Worm (Caenorhabditis elegans) whole organism, L1 larva: ENCODE measurements around the gene fbxb-13.

ENCODE experiments used
- blmp-1 ChIP-seq: fragments of 150-350 bp; optimal IDR thresholded peaks from 2 replicates; lab custom pipeline; 2014; ENCODE audit warnings: missing biosample characterization, missing genetic modification characterization
- ceh-90 ChIP-seq: sonication (generic microtip); optimal IDR thresholded peaks from 2 replicates; lab custom pipeline; 2016; ENCODE audit warnings: missing genetic modification characterization, missing compliant biosample characterization
- elt-3 ChIP-seq, 6 experiments: fragments of 150-350 bp in 1 of 6; sonication (generic microtip); optimal IDR thresholded peaks; 2 replicates each; lab custom pipeline; 2017 to 2018; ENCODE audit warnings: missing biosample characterization in 6 of 6, missing genetic modification characterization in 6 of 6, inconsistent platforms in 1 of 6
- lin-14 ChIP-seq: fragments of 200-800 bp; sonication (Bioruptor generic); optimal IDR thresholded peaks from 2 replicates; lab custom pipeline; 2018; ENCODE audit warnings: mild to moderate bottlenecking, missing genetic modification characterization, moderate library complexity, missing compliant biosample characterization
- lir-3 ChIP-seq: sonication (generic microtip); optimal IDR thresholded peaks from 2 replicates; lab custom pipeline; 2016; ENCODE audit warnings: mild to moderate bottlenecking, missing genetic modification characterization, moderate library complexity, missing compliant biosample characterization; ENCODE audit not compliant: poor library complexity
- mep-1 ChIP-seq: fragments of 150-350 bp; optimal IDR thresholded peaks from 2 replicates; lab custom pipeline; 2014; ENCODE audit warnings: missing biosample characterization, missing genetic modification characterization
- nhr-19 ChIP-seq: fragments of 200-800 bp; sonication (Bioruptor generic); conservative IDR thresholded peaks from 2 replicates; pipeline ENCODE4 v1.3.6; 2022; ENCODE audit warnings: missing genetic modification characterization, missing compliant biosample characterization
- nhr-237 ChIP-seq: fragments of 150-350 bp; optimal IDR thresholded peaks from 2 replicates; lab custom pipeline; 2014; ENCODE audit warnings: missing biosample characterization, missing genetic modification characterization
- nhr-28 ChIP-seq: fragments of 150-350 bp; optimal IDR thresholded peaks from 2 replicates; lab custom pipeline; 2014; ENCODE audit warnings: missing biosample characterization, missing genetic modification characterization
- nhr-47 ChIP-seq: sonication (generic microtip); optimal IDR thresholded peaks from 2 replicates; lab custom pipeline; 2016; ENCODE audit warnings: mild to moderate bottlenecking, missing genetic modification characterization, moderate library complexity, missing compliant biosample characterization
- unc-62 ChIP-seq: fragments of 150-350 bp; optimal IDR thresholded peaks from 2 replicates; lab custom pipeline; 2014; ENCODE audit warnings: missing biosample characterization, missing genetic modification reagents, missing genetic modification characterization

DNA sequence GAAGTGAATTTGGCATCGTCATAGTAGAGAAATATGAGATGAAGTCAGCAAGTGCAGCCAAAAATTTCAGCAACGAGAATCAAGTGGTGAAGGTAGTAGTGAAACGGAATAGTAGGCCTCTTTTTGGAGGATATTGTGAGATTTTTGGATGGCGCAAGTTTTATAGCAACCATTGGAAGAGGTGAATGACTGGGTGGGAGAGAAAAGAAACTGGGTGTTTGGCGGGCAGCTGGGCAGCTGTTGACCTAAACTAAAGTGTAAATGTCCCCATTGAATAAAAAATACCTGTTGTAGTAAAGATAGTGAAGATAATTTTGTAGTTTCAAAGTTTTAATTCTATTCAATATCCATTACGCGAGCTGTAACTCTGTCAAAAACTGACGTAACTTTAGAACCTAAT, 28.0 kb downstream of the fbxb-13 start:
- no peak for TF ChIP-seq mep-1 (tag; lab: Kevin White, UChicago)
- TF ChIP-seq elt-3 (tag; optimal IDR thresholded peaks at IDR 0.05; lab: Kevin White, UChicago): no peak
- TF ChIP-seq nhr-28 (tag; lab: Kevin White, UChicago): no peak
- TF ChIP-seq unc-62 (GFP tag; lab: Kevin White, UChicago): no peak
- no peak for TF ChIP-seq nhr-237
- no peak for TF ChIP-seq lin-14
- TF ChIP-seq nhr-47 (tag; lab: Kevin White, UChicago): no peak
- no peak for TF ChIP-seq blmp-1 (tag; lab: Kevin White, UChicago)
- TF ChIP-seq nhr-19: no peak
- TF ChIP-seq lir-3 (tag; lab: Kevin White, UChicago): no peak
- no peak for TF ChIP-seq ceh-90 (tag; lab: Kevin White, UChicago)
